Worm (Caenorhabditis elegans) whole organism, young adult: Measurements from ENCODE around the gene usp-33.

ENCODE experiments used
- F37B4.10 ChIP-seq: fragments of 200-800 bp; sonication (Bioruptor generic); IDR thresholded peaks from 2 replicates; pipeline ENCODE4 v1.3.6; 2022; ENCODE audit warnings: missing genetic modification characterization, missing compliant biosample characterization
- F57C9.4 ChIP-seq: sonication (generic microtip); optimal IDR thresholded peaks from 2 replicates; lab custom pipeline; 2017; ENCODE audit warnings: mild to moderate bottlenecking, missing genetic modification characterization, missing compliant biosample characterization
- akir-1 ChIP-seq: fragments of 200-800 bp; sonication (Bioruptor generic); optimal IDR thresholded peaks from 2 replicates; lab custom pipeline; 2018; ENCODE audit warnings: mild to moderate bottlenecking, missing genetic modification characterization, moderate library complexity, missing compliant biosample characterization
- cebp-1 ChIP-seq, 2 experiments: fragments of 200-800 bp in 1 of 2; sonication (Bioruptor generic) in 1 of 2; sonication (generic microtip) in 1 of 2; IDR thresholded peaks in 1 of 2; optimal IDR thresholded peaks in 1 of 2; 2 replicates each; pipeline versions ENCODE4 v1.3.6 to Lab custom; 2017 to 2022; ENCODE audit warnings: missing compliant biosample characterization in 2 of 2, missing genetic modification characterization in 2 of 2, mild to moderate bottlenecking in 1 of 2, missing genetic modification reagents in 1 of 2, moderate library complexity in 1 of 2
- dox-1 ChIP-seq: fragments of 200-800 bp; sonication (Bioruptor generic); IDR thresholded peaks from 2 replicates; pipeline ENCODE4 v1.3.6; 2022; ENCODE audit warnings: missing genetic modification reagents, missing genetic modification characterization, missing compliant biosample characterization
- dpl-1 ChIP-seq: fragments of 150-350 bp; optimal IDR thresholded peaks from 2 replicates; lab custom pipeline; 2014; ENCODE audit warnings: missing biosample characterization, missing genetic modification reagents, missing genetic modification characterization
- ets-4 ChIP-seq: fragments of 200-800 bp; sonication (Bioruptor generic); optimal IDR thresholded peaks from 2 replicates; lab custom pipeline; 2018; ENCODE audit warnings: mild to moderate bottlenecking, missing genetic modification characterization, missing compliant biosample characterization
- madf-3 ChIP-seq: fragments of 200-800 bp; sonication (Bioruptor generic); IDR thresholded peaks from 2 replicates; pipeline ENCODE4 v1.3.6; 2022; ENCODE audit warnings: missing genetic modification reagents, missing genetic modification characterization, missing compliant biosample characterization
- mes-4 ChIP-seq: sonication (generic microtip); optimal IDR thresholded peaks from 2 replicates; lab custom pipeline; 2016; ENCODE audit warnings: missing genotype, missing genetic modification characterization, missing compliant biosample characterization
- nhr-27 ChIP-seq: fragments of 200-800 bp; sonication (Bioruptor generic); optimal IDR thresholded peaks from 2 replicates; lab custom pipeline; 2018; ENCODE audit warnings: mild to moderate bottlenecking, missing genetic modification characterization, moderate library complexity, missing compliant biosample characterization
- snpc-4 ChIP-seq, 5 experiments: fragments of 150-350 bp in 1 of 5; sonication (generic microtip) in 4 of 5; optimal IDR thresholded peaks; 2 replicates each; lab custom pipeline; 2014 to 2018; ENCODE audit warnings: missing genetic modification characterization in 5 of 5, missing biosample characterization in 3 of 5, antibody characterized with exemption in 2 of 5, mild to moderate bottlenecking in 2 of 5, missing compliant biosample characterization in 2 of 5, missing genotype in 2 of 5, moderate library complexity in 2 of 5, missing genetic modification reagents in 1 of 5
- ztf-26 ChIP-seq: sonication (generic microtip); optimal IDR thresholded peaks from 2 replicates; lab custom pipeline; 2017; ENCODE audit warnings: missing genetic modification characterization, missing compliant biosample characterization

ce11 chrX:15630790-15631204 lies 39.6 kb downstream of the usp-33 start:
- TF ChIP-seq cebp-1 (GFP tag; IDR thresholded peaks at IDR 0.05; lab: Robert Waterston, UW) (no peak), cebp-1 (tag; optimal IDR thresholded peaks at IDR 0.05; lab: Kevin White, UChicago) (no peak), ets-4 (GFP tag; lab: Kevin White, UChicago) (no peak), madf-3 (no peak), ztf-26 (tag; lab: Kevin White, UChicago) (no peak), dpl-1 (no peak), mes-4 (no peak), dox-1 (GFP tag; lab: Robert Waterston, UW) (no peak), akir-1 (GFP tag; lab: Kevin White, UChicago) (no peak), F57C9.4 (tag; lab: Kevin White, UChicago) (no peak), snpc-4 (GFP tag; optimal IDR thresholded peaks at IDR 0.05; lab: Kevin White, UChicago) (peak; percentile 20), snpc-4 (tag; optimal IDR thresholded peaks at IDR 0.05; lab: Kevin White, UChicago) (no peak), nhr-27 (no peak), F37B4.10 (GFP tag; lab: Robert Waterston, UW) (no peak)
